Worm (Caenorhabditis elegans): ENCODE results near the gene T01B7.5.

DNA sequence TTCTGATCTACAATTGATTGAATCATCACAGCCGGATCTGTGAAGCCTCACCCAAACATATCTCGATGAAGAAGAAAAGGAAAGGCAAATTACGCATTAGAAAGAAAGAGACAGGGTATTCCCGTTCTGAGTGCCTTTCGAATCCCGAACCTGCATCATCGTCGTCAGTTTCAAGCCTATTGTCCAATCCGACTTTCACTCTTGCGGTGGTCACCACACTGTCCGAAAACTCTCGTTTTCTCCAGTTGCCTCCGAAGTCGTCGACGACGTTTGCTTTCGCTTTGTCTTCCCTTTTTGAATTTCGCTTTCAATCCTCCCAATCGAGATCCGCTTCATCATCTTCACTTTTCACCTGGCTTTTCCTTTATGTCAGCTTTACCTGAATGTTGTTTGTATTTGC lies 32.5 kb downstream of the T01B7.5 start:
- no peak for TF ChIP-seq lin-15B (tag; optimal IDR thresholded peaks at IDR 0.05)
- TF ChIP-seq mdl-1 (tag; optimal IDR thresholded peaks at IDR 0.05) = no peak
- no peak for TF ChIP-seq ceh-82 (tag; optimal IDR thresholded peaks at IDR 0.05)
- TF ChIP-seq elt-2 (tag; optimal IDR thresholded peaks at IDR 0.05) = no peak
- no peak for TF ChIP-seq egl-27 (tag; optimal IDR thresholded peaks at IDR 0.05)
- TF ChIP-seq fos-1 (tag; optimal IDR thresholded peaks at IDR 0.05) = no peak
- TF ChIP-seq unc-62 (GFP tag; optimal IDR thresholded peaks at IDR 0.05) = no peak
- no peak for TF ChIP-seq ztf-4 (tag; optimal IDR thresholded peaks at IDR 0.05)
